Fruit fly (Drosophila melanogaster) whole organism, embryonic: ENCODE results near the gene Polr2I.
A peak's percentile ranks its signal among the peaks of the same experiment; 100 is the strongest.

Experiments
- Abd-B ChIP-seq: fragments of 200-800 bp; sonication (Bioruptor generic); optimal IDR thresholded peaks from 2 replicates; lab custom pipeline; 2018; ENCODE audit warnings: missing biosample characterization, mild to moderate bottlenecking, missing genetic modification characterization, moderate library complexity
- Atf-2 ChIP-seq: fragments of 200-800 bp; sonication (Bioruptor generic); optimal IDR thresholded peaks from 2 replicates; lab custom pipeline; 2016; ENCODE audit warnings: missing biosample characterization, missing genetic modification characterization
- Bteb2 ChIP-seq: fragments of 200-800 bp; sonication (Bioruptor generic); optimal IDR thresholded peaks from 2 replicates; lab custom pipeline; 2016; ENCODE audit warnings: missing biosample characterization, missing genetic modification characterization
- CG10267 ChIP-seq: fragments of 200-800 bp; sonication (Bioruptor generic); optimal IDR thresholded peaks from 2 replicates; lab custom pipeline; 2018; ENCODE audit warnings: missing biosample characterization, mild to moderate bottlenecking, missing genetic modification characterization, moderate library complexity
- CG10462 ChIP-seq: fragments of 200-800 bp; sonication (Bioruptor generic); optimal IDR thresholded peaks from 2 replicates; lab custom pipeline; 2016; ENCODE audit warnings: missing biosample characterization, missing genetic modification characterization
- CG12155 ChIP-seq: fragments of 200-800 bp; sonication (Bioruptor generic); optimal IDR thresholded peaks from 3 replicates; lab custom pipeline; 2016; ENCODE audit warnings: missing biosample characterization, missing genetic modification characterization
- CG12942 ChIP-seq: fragments of 200-800 bp; sonication (Bioruptor generic); optimal IDR thresholded peaks from 3 replicates; lab custom pipeline; 2016; ENCODE audit warnings: missing biosample characterization, missing genetic modification characterization
- CG13123 ChIP-seq: fragments of 200-800 bp; sonication (Bioruptor generic); optimal IDR thresholded peaks from 2 replicates; lab custom pipeline; 2016; ENCODE audit warnings: missing biosample characterization, missing genetic modification characterization
- CG14441 ChIP-seq: fragments of 200-800 bp; sonication (Bioruptor generic); IDR thresholded peaks from 2 replicates; pipeline ENCODE4 v1.3.6; 2022; ENCODE audit warnings: missing biosample characterization, missing genetic modification characterization
- CG14667 ChIP-seq: fragments of 200-800 bp; sonication (Bioruptor generic); IDR thresholded peaks from 2 replicates; pipeline ENCODE4 v1.3.6; 2022; ENCODE audit warnings: missing biosample characterization, missing genetic modification characterization
- CG18262 ChIP-seq: fragments of 200-800 bp; optimal IDR thresholded peaks from 3 replicates; lab custom pipeline; 2019; ENCODE audit warnings: missing biosample characterization, mild to moderate bottlenecking, missing genetic modification characterization, moderate library complexity
- CG1832 ChIP-seq: fragments of 200-800 bp; sonication (Bioruptor generic); optimal IDR thresholded peaks from 2 replicates; lab custom pipeline; 2017; ENCODE audit warnings: missing biosample characterization, mild to moderate bottlenecking, missing genetic modification characterization, inconsistent platforms
- CG18599 ChIP-seq: fragments of 200-800 bp; sonication (Bioruptor generic); optimal IDR thresholded peaks from 3 replicates; lab custom pipeline; 2017; ENCODE audit warnings: missing biosample characterization, missing genetic modification characterization, mild to moderate bottlenecking, moderate library complexity, missing genetic modification reagents
- CG18619 ChIP-seq: fragments of 200-800 bp; sonication (Bioruptor generic); optimal IDR thresholded peaks from 3 replicates; lab custom pipeline; 2017; ENCODE audit warnings: missing biosample characterization, mild to moderate bottlenecking, missing genetic modification characterization
- CG2875 ChIP-seq: fragments of 200-800 bp; sonication (Bioruptor generic); optimal IDR thresholded peaks from 2 replicates; lab custom pipeline; 2017; ENCODE audit warnings: missing biosample characterization, mild to moderate bottlenecking, missing genetic modification characterization, missing genetic modification reagents
- CG3065 ChIP-seq: fragments of 200-800 bp; sonication (Bioruptor generic); optimal IDR thresholded peaks from 2 replicates; lab custom pipeline; 2016; ENCODE audit warnings: missing biosample characterization, missing genetic modification characterization
- CG34422 ChIP-seq: fragments of 200-800 bp; sonication (Bioruptor generic); IDR thresholded peaks from 3 replicates; pipeline ENCODE4 v1.3.6; 2022; ENCODE audit warnings: missing biosample characterization, missing genetic modification characterization
- CG3847 ChIP-seq: fragments of 200-800 bp; sonication (Bioruptor generic); IDR thresholded peaks from 2 replicates; pipeline ENCODE4 v1.3.6; 2022; ENCODE audit warnings: missing biosample characterization, missing genetic modification characterization
- CG6765 ChIP-seq: fragments of 200-800 bp; sonication (Bioruptor generic); optimal IDR thresholded peaks from 3 replicates; lab custom pipeline; 2017; ENCODE audit warnings: missing biosample characterization, mild to moderate bottlenecking, missing genetic modification characterization
- CG8924 ChIP-seq: fragments of 200-800 bp; optimal IDR thresholded peaks from 3 replicates; lab custom pipeline; 2019; ENCODE audit warnings: missing biosample characterization, mild to moderate bottlenecking, missing genetic modification characterization, moderate library complexity
- CG9437 ChIP-seq: fragments of 200-800 bp; sonication (Bioruptor generic); optimal IDR thresholded peaks from 2 replicates; lab custom pipeline; 2018; ENCODE audit warnings: missing biosample characterization, mild to moderate bottlenecking, missing genetic modification characterization
- Deaf1 ChIP-seq: fragments of 200-800 bp; optimal IDR thresholded peaks from 3 replicates; lab custom pipeline; 2019; ENCODE audit warnings: missing biosample characterization, mild to moderate bottlenecking, missing genetic modification characterization, moderate library complexity
- Eip74EF ChIP-seq, 2 experiments: fragments of 200-800 bp in 1 of 2; fragments of >200 bp in 1 of 2; sonication (Bioruptor generic) in 1 of 2; optimal IDR thresholded peaks; 2 replicates each; lab custom pipeline; 2017 to 2019; ENCODE audit warnings: missing biosample characterization in 2 of 2, missing genetic modification characterization in 2 of 2, mild to moderate bottlenecking in 1 of 2, moderate library complexity in 1 of 2
- Gug ChIP-seq: fragments of 200-800 bp; sonication (Bioruptor generic); IDR thresholded peaks from 4 replicates; pipeline ENCODE4 v1.3.6; 2022; ENCODE audit warnings: missing biosample characterization, missing genetic modification characterization
- Hr39 ChIP-seq: fragments of >200 bp; optimal IDR thresholded peaks from 2 replicates; lab custom pipeline; 2017
- MESR4 ChIP-seq: fragments of 200-800 bp; sonication (Bioruptor generic); optimal IDR thresholded peaks from 2 replicates; lab custom pipeline; 2018; ENCODE audit warnings: missing biosample characterization, mild to moderate bottlenecking, missing genetic modification characterization, moderate library complexity
- MTF-1 ChIP-seq: fragments of 200-800 bp; sonication (Bioruptor generic); optimal IDR thresholded peaks from 2 replicates; lab custom pipeline; 2018; ENCODE audit warnings: missing biosample characterization, mild to moderate bottlenecking, missing genetic modification characterization, borderline replicate concordance
- Mad ChIP-seq: fragments of 200-800 bp; sonication (Bioruptor generic); optimal IDR thresholded peaks from 2 replicates; lab custom pipeline; 2016; ENCODE audit warnings: missing biosample characterization, missing genetic modification characterization
- Nf-YA ChIP-seq: fragments of 200-800 bp; sonication (Bioruptor generic); IDR thresholded peaks from 2 replicates; pipeline ENCODE4 v1.3.6; 2022; ENCODE audit warnings: missing biosample characterization, missing genetic modification characterization
- Oaz ChIP-seq: fragments of 200-800 bp; sonication (Bioruptor generic); IDR thresholded peaks from 2 replicates; pipeline ENCODE4 v1.3.6; 2022; ENCODE audit warnings: missing biosample characterization, missing genetic modification characterization
- Ptx1 ChIP-seq: fragments of 200-800 bp; sonication (Bioruptor generic); IDR thresholded peaks from 2 replicates; pipeline ENCODE4 v1.3.6; 2022; ENCODE audit warnings: missing biosample characterization, missing genetic modification characterization
- Xrp1 ChIP-seq: fragments of 200-800 bp; sonication (Bioruptor generic); IDR thresholded peaks from 2 replicates; pipeline ENCODE4 v1.3.6; 2022; ENCODE audit warnings: missing biosample characterization, missing genetic modification characterization
- al ChIP-seq: fragments of 200-800 bp; sonication (Bioruptor generic); IDR thresholded peaks from 2 replicates; pipeline ENCODE4 v1.3.6; 2022; ENCODE audit warnings: missing biosample characterization, missing genetic modification characterization
- caup ChIP-seq: fragments of 200-800 bp; sonication (Bioruptor generic); optimal IDR thresholded peaks from 3 replicates; lab custom pipeline; 2017; ENCODE audit warnings: missing biosample characterization, mild to moderate bottlenecking, missing genetic modification characterization, moderate library complexity; ENCODE audit not compliant: severe bottlenecking
- chn ChIP-seq: fragments of 200-800 bp; sonication (Bioruptor generic); optimal IDR thresholded peaks from 2 replicates; lab custom pipeline; 2016; ENCODE audit warnings: missing biosample characterization, missing genetic modification characterization
- dysf ChIP-seq: fragments of 200-800 bp; sonication (Bioruptor generic); IDR thresholded peaks from 3 replicates; pipeline ENCODE4 v1.3.6; 2022; ENCODE audit warnings: missing biosample characterization, missing genetic modification characterization
- ems ChIP-seq: fragments of 200-800 bp; sonication (Bioruptor generic); optimal IDR thresholded peaks from 3 replicates; lab custom pipeline; 2016; ENCODE audit warnings: missing biosample characterization, missing genetic modification characterization
- en ChIP-seq: fragments of 200-800 bp; sonication (Bioruptor generic); optimal IDR thresholded peaks from 2 replicates; lab custom pipeline; 2016; ENCODE audit warnings: missing biosample characterization, missing genetic modification characterization
- ewg ChIP-seq: fragments of 200-800 bp; sonication (Bioruptor generic); optimal IDR thresholded peaks from 3 replicates; lab custom pipeline; 2017; ENCODE audit warnings: mild to moderate bottlenecking, missing biosample characterization, missing genetic modification reagents, missing genetic modification characterization
- eyg ChIP-seq: fragments of 200-800 bp; sonication (Bioruptor generic); optimal IDR thresholded peaks from 3 replicates; lab custom pipeline; 2016; ENCODE audit warnings: missing biosample characterization, missing genetic modification characterization
- gcm ChIP-seq: fragments of 200-800 bp; sonication (Bioruptor generic); optimal IDR thresholded peaks from 2 replicates; lab custom pipeline; 2019; ENCODE audit warnings: missing biosample characterization, mild to moderate bottlenecking, missing genetic modification characterization, moderate library complexity
- hb ChIP-seq: fragments of 200-800 bp; sonication (Bioruptor generic); IDR thresholded peaks from 3 replicates; pipeline ENCODE4 v1.3.6; 2022; ENCODE audit warnings: missing biosample characterization, missing genetic modification characterization; ENCODE audit not compliant: partially characterized antibody
- jumu ChIP-seq: fragments of 200-800 bp; sonication (Bioruptor generic); optimal IDR thresholded peaks from 3 replicates; lab custom pipeline; 2016; ENCODE audit warnings: missing biosample characterization, missing genetic modification characterization
- kay ChIP-seq: fragments of 200-800 bp; sonication (Bioruptor generic); optimal IDR thresholded peaks from 2 replicates; lab custom pipeline; 2016; ENCODE audit warnings: missing biosample characterization, missing genetic modification characterization
- phol ChIP-seq: fragments of 200-800 bp; sonication (Bioruptor generic); optimal IDR thresholded peaks from 3 replicates; lab custom pipeline; 2018; ENCODE audit warnings: missing biosample characterization, mild to moderate bottlenecking, missing genetic modification characterization, moderate library complexity
- prd ChIP-seq, 3 experiments: fragments of >200 bp in 2 of 3; fragments of 200-800 bp in 1 of 3; sonication (Bioruptor generic) in 1 of 3; optimal IDR thresholded peaks in 2 of 3; IDR thresholded peaks in 1 of 3; 2 replicates in 2 of 3; 3 replicates in 1 of 3; pipeline versions ENCODE4 v1.3.6 to Lab custom; 2017 to 2022; ENCODE audit warnings: missing biosample characterization in 1 of 3, missing genetic modification characterization in 1 of 3
- sisA ChIP-seq: fragments of 200-800 bp; sonication (Bioruptor generic); IDR thresholded peaks from 2 replicates; pipeline ENCODE4 v1.3.6; 2022; ENCODE audit warnings: missing biosample characterization, missing genetic modification characterization
- sug ChIP-seq: fragments of 200-800 bp; optimal IDR thresholded peaks from 2 replicates; lab custom pipeline; 2019; ENCODE audit warnings: missing biosample characterization, mild to moderate bottlenecking, missing genetic modification characterization, moderate library complexity
- tup ChIP-seq: fragments of 200-800 bp; sonication (Bioruptor generic); optimal IDR thresholded peaks from 2 replicates; lab custom pipeline; 2016; ENCODE audit warnings: missing biosample characterization, mild to moderate bottlenecking, missing genetic modification characterization, moderate library complexity

Gene Polr2I

DNA sequence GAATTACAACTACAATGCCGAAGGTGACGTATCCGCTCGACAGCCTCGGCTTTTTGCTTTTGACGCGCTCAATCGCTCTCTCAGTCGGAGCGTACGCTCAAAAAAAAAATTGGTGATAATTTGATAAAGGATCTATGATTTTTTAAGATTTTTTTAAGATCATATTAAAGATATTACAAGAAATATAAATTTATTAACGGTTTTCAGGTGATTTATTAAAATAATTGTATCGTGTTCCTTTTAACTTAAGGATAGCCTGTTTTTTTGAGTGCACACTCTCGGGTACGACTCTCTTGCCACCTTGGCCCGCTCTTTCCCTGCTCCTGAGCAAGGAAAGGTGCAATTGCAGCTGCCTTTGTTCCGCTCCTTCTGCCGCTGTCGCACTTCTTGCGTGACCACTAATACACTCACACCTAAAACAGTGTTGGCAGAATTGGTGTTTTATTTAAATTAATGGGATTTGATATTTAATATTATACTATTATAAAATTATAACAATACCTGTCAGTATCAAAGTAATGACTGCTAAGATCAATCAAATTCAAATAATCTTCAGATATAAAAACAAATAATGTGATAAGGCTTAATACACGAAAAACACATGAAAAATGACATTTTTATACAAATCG is 30.9 kb upstream of the Polr2I start (continued):
- TF ChIP-seq prd (optimal IDR thresholded peaks at IDR 0.05; lab: Kevin White, UChicago) (no peak), prd (GFP tag; IDR thresholded peaks at IDR 0.05; lab: Robert Waterston, UW) (peak; percentile 95), caup (peak; percentile 75), eyg (GFP tag; lab: Kevin White, UChicago) (no peak), CG3065 (GFP tag; lab: Kevin White, UChicago) (peak; percentile 50), Mad (GFP tag; lab: Kevin White, UChicago) (peak; percentile 25), ewg (peak; percentile 53), en (GFP tag; lab: Kevin White, UChicago) (no peak), CG10462 (GFP tag; lab: Kevin White, UChicago) (peak; percentile 72), CG18599 (GFP tag; lab: Kevin White, UChicago) (peak; percentile 92), Eip74EF (GFP tag; optimal IDR thresholded peaks at IDR 0.05; lab: Kevin White, UChicago) (no peak), CG18619 (GFP tag; lab: Kevin White, UChicago) (peak; percentile 73), ems (GFP tag; lab: Kevin White, UChicago) (peak; percentile 32), al (GFP tag; lab: Robert Waterston, UW) (peak; percentile 54; the same call in 1 of the 2 replicates), CG6765 (GFP tag; lab: Kevin White, UChicago) (peak; percentile 53), gcm (no peak), Nf-YA (GFP tag; lab: Robert Waterston, UW) (peak; percentile 67; the same call in 1 of the 2 replicates), CG10267 (peak; percentile 89), dysf (GFP tag; lab: Robert Waterston, UW) (peak; percentile 74), MTF-1 (GFP tag; lab: Kevin White, UChicago) (peak; percentile 46), CG2875 (GFP tag; lab: Kevin White, UChicago) (peak; percentile 61), MESR4 (GFP tag; lab: Kevin White, UChicago) (no peak), Hr39 (lab: Kevin White, UChicago) (no peak), Abd-B (GFP tag; lab: Kevin White, UChicago) (peak; percentile 24), CG12155 (GFP tag; lab: Kevin White, UChicago) (no peak), hb (GFP tag; lab: Robert Waterston, UW) (no peak), CG13123 (GFP tag; lab: Kevin White, UChicago) (no peak), Deaf1 (tag; lab: Kevin White, UChicago) (peak; percentile 89), kay (GFP tag; lab: Kevin White, UChicago) (peak; percentile 59), CG8924 (tag; lab: Kevin White, UChicago) (peak; percentile 91), jumu (no peak), Xrp1 (GFP tag; lab: Robert Waterston, UW) (peak; percentile 97), Gug (GFP tag; lab: Robert Waterston, UW) (peak; percentile 65; the same call in 3 of the 4 replicates), CG12942 (GFP tag; lab: Kevin White, UChicago) (peak; percentile 52), sug (tag; lab: Kevin White, UChicago) (no peak), phol (tag; lab: Kevin White, UChicago) (peak; percentile 81), CG34422 (GFP tag; lab: Robert Waterston, UW) (peak; percentile 74; the same call in 2 of the 3 replicates), CG9437 (GFP tag; lab: Kevin White, UChicago) (peak; percentile 54), CG14667 (GFP tag; lab: Robert Waterston, UW) (peak; percentile 72), Bteb2 (no peak), sisA (GFP tag; lab: Robert Waterston, UW) (peak; percentile 70), CG1832 (GFP tag; lab: Kevin White, UChicago) (peak; percentile 2), Ptx1 (peak; percentile 77), tup (GFP tag; lab: Kevin White, UChicago) (peak; percentile 66), Oaz (GFP tag; lab: Robert Waterston, UW) (peak; percentile 51; the same call in 1 of the 2 replicates), CG3847 (GFP tag; lab: Robert Waterston, UW) (peak; percentile 73), Atf-2 (GFP tag; lab: Kevin White, UChicago) (no peak), CG18262 (tag; lab: Kevin White, UChicago) (peak; percentile 88), chn (peak; percentile 56), CG14441 (GFP tag; lab: Robert Waterston, UW) (peak; percentile 69)
